Worm (Caenorhabditis elegans) whole organism, L1 larva: Measurements from ENCODE around the gene Y46H3D.8.

Experiments
- C16A3.4 ChIP-seq: fragments of 150-350 bp; optimal IDR thresholded peaks from 2 replicates; lab custom pipeline; 2014; ENCODE audit warnings: missing biosample characterization, missing genetic modification characterization
- C34B4.2 ChIP-seq: sonication (generic microtip); optimal IDR thresholded peaks from 2 replicates; lab custom pipeline; 2017; ENCODE audit warnings: mild to moderate bottlenecking, missing genetic modification characterization, missing compliant biosample characterization
- F16B12.6 ChIP-seq: fragments of 150-350 bp; optimal IDR thresholded peaks from 2 replicates; lab custom pipeline; 2014; ENCODE audit warnings: missing biosample characterization, missing genetic modification characterization
- aha-1 ChIP-seq: fragments of 150-350 bp; optimal IDR thresholded peaks from 2 replicates; lab custom pipeline; 2014; ENCODE audit warnings: missing biosample characterization, missing genetic modification characterization
- alr-1 ChIP-seq: fragments of 200-800 bp; sonication (Bioruptor generic); optimal IDR thresholded peaks from 2 replicates; lab custom pipeline; 2018; ENCODE audit warnings: borderline replicate concordance, mild to moderate bottlenecking, missing genetic modification characterization, missing compliant biosample characterization
- aly-2 ChIP-seq: fragments of 150-350 bp; optimal IDR thresholded peaks from 2 replicates; lab custom pipeline; 2014; ENCODE audit warnings: missing biosample characterization, missing genetic modification characterization
- ama-1 ChIP-seq: fragments of 150-350 bp; optimal IDR thresholded peaks from 2 replicates; lab custom pipeline; 2014
- blmp-1 ChIP-seq: fragments of 150-350 bp; optimal IDR thresholded peaks from 2 replicates; lab custom pipeline; 2014; ENCODE audit warnings: missing biosample characterization, missing genetic modification characterization
- ceh-82 ChIP-seq, 3 experiments: fragments of 150-350 bp in 1 of 3; sonication (generic microtip) in 2 of 3; optimal IDR thresholded peaks; 2 replicates each; lab custom pipeline; 2014 to 2017; ENCODE audit warnings: missing biosample characterization in 3 of 3, missing genetic modification characterization in 3 of 3
- ceh-90 ChIP-seq: sonication (generic microtip); optimal IDR thresholded peaks from 2 replicates; lab custom pipeline; 2016; ENCODE audit warnings: missing genetic modification characterization, missing compliant biosample characterization
- dpl-1 ChIP-seq, 3 experiments: fragments of 150-350 bp in 2 of 3; sonication (generic microtip) in 1 of 3; optimal IDR thresholded peaks; 2 replicates each; lab custom pipeline; 2014 to 2017; ENCODE audit warnings: missing biosample characterization in 3 of 3, missing genetic modification characterization in 3 of 3, missing genetic modification reagents in 3 of 3
- efl-1 ChIP-seq, 4 experiments: fragments of 150-350 bp; optimal IDR thresholded peaks in 3 of 4; peaks in 1 of 4; 1 replicate in 1 of 4; 2 replicates in 3 of 4; lab custom pipeline; 2014; ENCODE audit warnings: missing biosample characterization in 2 of 4, missing genetic modification characterization in 2 of 4, missing genetic modification reagents in 2 of 4
- efl-3 ChIP-seq: fragments of 200-800 bp; sonication (Bioruptor generic); optimal IDR thresholded peaks from 2 replicates; lab custom pipeline; 2018; ENCODE audit warnings: mild to moderate bottlenecking, missing genetic modification characterization, missing compliant biosample characterization
- egl-13 ChIP-seq: sonication (generic microtip); optimal IDR thresholded peaks from 2 replicates; lab custom pipeline; 2016; ENCODE audit warnings: missing genotype, missing genetic modification reagents, missing genetic modification characterization, missing compliant biosample characterization
- elt-2 ChIP-seq: sonication (generic microtip); optimal IDR thresholded peaks from 2 replicates; lab custom pipeline; 2016; ENCODE audit warnings: missing genetic modification characterization, mild to moderate bottlenecking, inconsistent platforms, missing compliant biosample characterization, missing genetic modification reagents
- fkh-10 ChIP-seq: sonication (generic microtip); optimal IDR thresholded peaks from 2 replicates; lab custom pipeline; 2017; ENCODE audit warnings: missing biosample characterization, missing genetic modification reagents, missing genetic modification characterization
- isw-1 ChIP-seq: fragments of 200-800 bp; sonication (Bioruptor generic); IDR thresholded peaks from 2 replicates; pipeline ENCODE4 v1.3.6; 2022; ENCODE audit warnings: missing genetic modification characterization, missing compliant biosample characterization
- lin-13 ChIP-seq: fragments of 150-350 bp; optimal IDR thresholded peaks from 2 replicates; lab custom pipeline; 2014; ENCODE audit warnings: missing biosample characterization, missing genetic modification reagents, missing genetic modification characterization
- lin-35 ChIP-seq, 2 experiments: fragments of 150-350 bp; optimal IDR thresholded peaks; 2 replicates each; lab custom pipeline; 2014; ENCODE audit warnings: missing biosample characterization in 2 of 2, missing genetic modification characterization in 2 of 2, missing genetic modification reagents in 2 of 2
- lsy-2 ChIP-seq, 2 experiments: fragments of 150-350 bp; optimal IDR thresholded peaks; 2 replicates each; lab custom pipeline; 2014; ENCODE audit warnings: missing biosample characterization in 2 of 2, missing genetic modification characterization in 2 of 2
- mdl-1 ChIP-seq, 2 experiments: fragments of 150-350 bp; optimal IDR thresholded peaks; 2 replicates each; lab custom pipeline; 2014 to 2017; ENCODE audit warnings: missing biosample characterization in 2 of 2, missing genetic modification characterization in 2 of 2, inconsistent platforms in 1 of 2
- mef-2 ChIP-seq: fragments of 150-350 bp; optimal IDR thresholded peaks from 2 replicates; lab custom pipeline; 2014; ENCODE audit warnings: missing biosample characterization, missing genetic modification characterization
- nhr-20 ChIP-seq: sonication (generic microtip); optimal IDR thresholded peaks from 2 replicates; lab custom pipeline; 2016; ENCODE audit warnings: mild to moderate bottlenecking, missing genetic modification characterization, missing compliant biosample characterization
- nhr-71 ChIP-seq: sonication (generic microtip); optimal IDR thresholded peaks from 2 replicates; lab custom pipeline; 2016; ENCODE audit warnings: mild to moderate bottlenecking, missing genetic modification characterization, moderate library complexity, missing compliant biosample characterization
- nhr-76 ChIP-seq: sonication (generic microtip); optimal IDR thresholded peaks from 2 replicates; lab custom pipeline; 2017; ENCODE audit warnings: missing biosample characterization, missing genetic modification characterization
- nhr-85 ChIP-seq: sonication (generic microtip); peaks from one replicate; lab custom pipeline; 2016; ENCODE audit warnings: missing genetic modification characterization, inconsistent platforms, missing compliant biosample characterization
- nhr-90 ChIP-seq: sonication (generic microtip); optimal IDR thresholded peaks from 2 replicates; lab custom pipeline; 2016; ENCODE audit warnings: mild to moderate bottlenecking, missing genetic modification characterization, missing compliant biosample characterization; ENCODE audit not compliant: poor library complexity
- pag-3 ChIP-seq: sonication (generic microtip); optimal IDR thresholded peaks from 2 replicates; lab custom pipeline; 2017; ENCODE audit warnings: missing genetic modification characterization, mild to moderate bottlenecking, missing compliant biosample characterization, antibody characterized with exemption, borderline replicate concordance; ENCODE audit not compliant: insufficient read depth
- pqm-1 ChIP-seq: sonication (generic microtip); optimal IDR thresholded peaks from 3 replicates; lab custom pipeline; 2017; ENCODE audit warnings: missing biosample characterization, missing genetic modification characterization
- rnt-1 ChIP-seq: sonication (generic microtip); optimal IDR thresholded peaks from 2 replicates; lab custom pipeline; 2016; ENCODE audit warnings: mild to moderate bottlenecking, missing genetic modification characterization, moderate library complexity, missing compliant biosample characterization
- skn-1 ChIP-seq: fragments of 150-350 bp; optimal IDR thresholded peaks from 2 replicates; lab custom pipeline; 2014; ENCODE audit warnings: missing biosample characterization, missing genetic modification characterization
- snu-23 ChIP-seq: sonication (generic microtip); optimal IDR thresholded peaks from 2 replicates; lab custom pipeline; 2016; ENCODE audit warnings: missing genetic modification characterization, missing compliant biosample characterization
- sox-4 ChIP-seq: sonication (generic microtip); optimal IDR thresholded peaks from 2 replicates; lab custom pipeline; 2016; ENCODE audit warnings: missing genetic modification characterization, missing compliant biosample characterization
- sup-37 ChIP-seq: fragments of 200-800 bp; sonication (Bioruptor generic); optimal IDR thresholded peaks from 2 replicates; lab custom pipeline; 2018; ENCODE audit warnings: mild to moderate bottlenecking, missing genetic modification characterization, missing compliant biosample characterization
- unc-86 ChIP-seq: sonication (generic microtip); optimal IDR thresholded peaks from 2 replicates; lab custom pipeline; 2016; ENCODE audit warnings: missing genetic modification characterization, missing compliant biosample characterization
- zag-1 ChIP-seq: fragments of 150-350 bp; optimal IDR thresholded peaks from 2 replicates; lab custom pipeline; 2014; ENCODE audit warnings: missing biosample characterization, missing genetic modification characterization
- zip-4 ChIP-seq: fragments of 200-800 bp; sonication (Bioruptor generic); optimal IDR thresholded peaks from 2 replicates; lab custom pipeline; 2018; ENCODE audit warnings: mild to moderate bottlenecking, missing genetic modification characterization, moderate library complexity, missing compliant biosample characterization

Y46H3D.8 gene

DNA sequence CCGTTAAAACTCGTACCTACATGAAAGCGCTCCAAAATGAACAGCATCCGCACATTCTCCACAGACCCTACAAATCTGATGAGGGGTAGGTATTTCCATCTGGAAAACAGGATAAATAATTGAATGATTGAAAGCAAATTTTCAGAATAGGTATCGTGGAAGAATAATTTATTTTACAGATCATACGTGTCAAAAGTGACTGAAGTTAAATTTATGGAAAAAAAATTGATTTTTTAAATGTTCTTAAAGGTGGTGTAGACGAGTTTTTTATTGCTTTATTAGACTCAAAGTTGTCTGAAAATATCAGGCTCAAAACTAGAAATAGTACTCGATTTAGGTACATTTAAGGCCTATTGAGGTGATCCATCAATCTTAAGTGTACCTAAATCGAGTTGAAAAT lies 4.3 kb downstream of the Y46H3D.8 start, which contains the start of gene nhr-237:
nhr-237 (minus strand) TSS at position 101 of the 400 bp plus-strand sequence.
- TF ChIP-seq fkh-10 (GFP tag; lab: Kevin White, UChicago) (no peak), ceh-82 (tag; optimal IDR thresholded peaks at IDR 0.05; lab: Kevin White, UChicago) (no peak), dpl-1 (GFP tag; optimal IDR thresholded peaks at IDR 0.05; lab: Kevin White, UChicago) (no peak), C34B4.2 (tag; lab: Kevin White, UChicago) (no peak), egl-13 (tag; lab: Kevin White, UChicago) (no peak), pqm-1 (tag; lab: Kevin White, UChicago) (no peak), elt-2 (tag; lab: Kevin White, UChicago) (no peak), rnt-1 (no peak), zag-1 (tag; lab: Kevin White, UChicago) (no peak), F16B12.6 (no peak), aha-1 (no peak), lin-35 (GFP tag; optimal IDR thresholded peaks at IDR 0.05; lab: Kevin White, UChicago) (no peak), mef-2 (tag; lab: Kevin White, UChicago) (no peak), blmp-1 (tag; lab: Kevin White, UChicago) (no peak)
- TF ChIP-seq, all 84 proteins: peak for 0

DNA sequence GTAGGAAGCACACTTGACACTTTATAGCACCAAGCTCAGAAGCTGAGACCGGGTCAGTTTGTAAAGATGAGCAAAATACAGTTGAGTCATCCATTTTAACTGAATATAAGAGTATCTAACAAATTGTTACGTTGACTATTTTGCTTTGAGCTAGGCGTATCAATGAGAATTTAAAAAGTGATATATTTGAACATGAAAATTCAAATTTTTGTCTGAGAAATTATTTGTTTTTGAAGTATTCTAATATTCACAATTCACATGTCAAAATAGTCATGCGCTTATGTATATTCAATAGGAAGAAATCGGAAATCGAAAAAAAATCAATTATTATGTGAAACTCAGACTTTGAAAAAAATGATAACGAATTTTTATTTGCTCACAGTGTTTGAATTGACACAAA lies 6.7 kb downstream of the Y46H3D.8 start, which contains the start of gene nhr-110:
nhr-110 (minus strand) TSS at position 101 of the 400 bp plus-strand sequence.
- TF ChIP-seq aly-2 (tag; lab: Kevin White, UChicago): no peak
- no peak for TF ChIP-seq ceh-90 (tag; lab: Kevin White, UChicago)
- no peak for TF ChIP-seq nhr-85 (tag; lab: Kevin White, UChicago)
- TF ChIP-seq isw-1 (GFP tag; lab: Robert Waterston, UW): no peak
- TF ChIP-seq sox-4 (tag; lab: Kevin White, UChicago): no peak
- TF ChIP-seq ceh-82 (tag; optimal IDR thresholded peaks at IDR 0.05; lab: Kevin White, UChicago): no peak
- no peak for TF ChIP-seq lin-35 (GFP tag; optimal IDR thresholded peaks at IDR 0.05; lab: Kevin White, UChicago)
- no peak for TF ChIP-seq C16A3.4 (tag; lab: Kevin White, UChicago)
- no peak for TF ChIP-seq zip-4 (GFP tag; lab: Kevin White, UChicago)
- TF ChIP-seq mdl-1 (tag; optimal IDR thresholded peaks at IDR 0.05; lab: Kevin White, UChicago): no peak

DNA sequence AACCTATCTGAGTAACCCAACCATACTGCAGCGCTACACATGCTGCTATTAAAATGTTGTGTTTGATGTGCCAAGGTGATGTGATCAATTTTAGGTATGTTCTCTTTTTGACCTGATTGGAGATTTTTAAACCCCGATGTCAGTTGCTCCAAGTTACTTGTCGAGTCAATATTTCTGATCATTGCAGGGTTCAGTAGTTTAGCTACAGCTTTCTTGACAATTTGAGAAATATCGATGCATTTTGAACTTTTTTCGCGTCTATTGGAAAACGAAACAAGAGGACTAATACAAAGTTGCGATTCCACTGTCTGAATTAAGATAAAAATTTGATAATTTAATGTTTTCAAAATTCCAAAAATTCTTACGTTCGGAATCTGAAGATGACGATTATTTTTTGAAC lies 7.6 kb downstream of the Y46H3D.8 start:
- TF ChIP-seq nhr-90 (tag; lab: Kevin White, UChicago): no peak
- TF ChIP-seq efl-3 (GFP tag; lab: Kevin White, UChicago): no peak
- no peak for TF ChIP-seq snu-23 (GFP tag; lab: Kevin White, UChicago)
- no peak for TF ChIP-seq nhr-76
- no peak for TF ChIP-seq mdl-1 (tag; optimal IDR thresholded peaks at IDR 0.05; lab: Kevin White, UChicago)
- TF ChIP-seq unc-86 (tag; lab: Kevin White, UChicago): no peak
- no peak for TF ChIP-seq alr-1 (tag; lab: Kevin White, UChicago)
- no peak for TF ChIP-seq ceh-82 (tag; optimal IDR thresholded peaks at IDR 0.05; lab: Kevin White, UChicago)
- TF ChIP-seq pag-3 (tag; lab: Kevin White, UChicago): no peak

DNA sequence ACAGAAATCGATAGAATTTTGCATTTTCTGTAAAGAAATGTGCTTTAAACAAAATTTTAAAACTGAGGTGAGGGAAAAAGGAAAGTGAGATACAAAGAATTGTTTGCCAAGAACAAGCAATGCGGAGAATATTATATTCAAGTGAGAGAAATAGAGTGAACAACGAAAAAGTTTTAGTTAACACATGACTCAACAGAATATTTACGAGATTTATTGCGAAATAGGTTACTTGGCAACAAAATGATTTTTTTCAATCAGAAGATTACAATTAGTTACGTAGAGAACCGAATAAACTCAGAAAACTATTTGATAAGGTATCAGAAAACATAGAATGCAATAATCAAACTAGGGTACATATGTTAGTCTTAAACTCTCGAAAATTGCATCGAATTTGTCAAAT lies 9.6 kb downstream of the Y46H3D.8 start, which contains the start of gene nhr-117:
nhr-117 (minus strand) TSS at position 27 of the 400 bp plus-strand sequence.
- no peak for TF ChIP-seq efl-1 (optimal IDR thresholded peaks at IDR 0.05; lab: Kevin White, UChicago)
- peak in 1 of 2 experiments; percentile 81 for TF ChIP-seq efl-1 (GFP tag; optimal IDR thresholded peaks at IDR 0.05 in 1 of 2; lab: Kevin White, UChicago)
- TF ChIP-seq lin-35 (GFP tag; optimal IDR thresholded peaks at IDR 0.05; lab: Kevin White, UChicago): peak in 1 of 2 experiments; percentile 14
- TF ChIP-seq lsy-2 (tag; optimal IDR thresholded peaks at IDR 0.05; lab: Kevin White, UChicago): peak in 1 of 2 experiments; percentile 1
- TF ChIP-seq zip-4 (GFP tag; lab: Kevin White, UChicago): peak; percentile 67
- TF ChIP-seq skn-1 (tag; lab: Kevin White, UChicago): peak; percentile 40
- peak; percentile 27 for TF ChIP-seq nhr-71 (tag; lab: Kevin White, UChicago)
- TF ChIP-seq sup-37: no peak
- TF ChIP-seq lin-13 (GFP tag; lab: Kevin White, UChicago): no peak
- peak; percentile 2 for TF ChIP-seq nhr-20 (tag; lab: Kevin White, UChicago)
- no peak for TF ChIP-seq ama-1 (lab: Kevin White, UChicago)
